Fruit fly (Drosophila melanogaster): Measurements from ENCODE around the gene fu.

The fu gene

dm6 chrX:18630990-18631389, 26.6 kb upstream of the fu start:
- TF ChIP-seq CG9948 (tag; optimal IDR thresholded peaks at IDR 0.05) (no peak), EcR (GFP tag; optimal IDR thresholded peaks at IDR 0.05) (no peak), Snoo (tag; optimal IDR thresholded peaks at IDR 0.05) (no peak), CG12605 (GFP tag; IDR thresholded peaks at IDR 0.05) (no peak), CG13204 (GFP tag; optimal IDR thresholded peaks at IDR 0.05) (no peak), CG14655 (GFP tag; optimal IDR thresholded peaks at IDR 0.05) (no peak)

- TF ChIP-seq CG17806 (tag; optimal IDR thresholded peaks at IDR 0.05) (no peak), Pif1A (GFP tag; optimal IDR thresholded peaks at IDR 0.05) (no peak), CG32121 (GFP tag; IDR thresholded peaks at IDR 0.05) (peak; percentile 61), Ets98B (GFP tag; IDR thresholded peaks at IDR 0.05) (peak; percentile 52; the same call in 1 of the 2 replicates), CG13204 (GFP tag; optimal IDR thresholded peaks at IDR 0.05) (no peak), D1 (tag; optimal IDR thresholded peaks at IDR 0.05) (no peak), CG12605 (GFP tag; IDR thresholded peaks at IDR 0.05) (peak; percentile 41; the same call in 1 of the 2 replicates), CG34367 (tag; optimal IDR thresholded peaks at IDR 0.05) (no peak), CG9948 (tag; optimal IDR thresholded peaks at IDR 0.05) (no peak), CG8159 (tag; optimal IDR thresholded peaks at IDR 0.05) (no peak), CG8301 (tag; optimal IDR thresholded peaks at IDR 0.05) (no peak), rn (GFP tag; IDR thresholded peaks at IDR 0.05) (no peak), Pif1B (GFP tag; optimal IDR thresholded peaks at IDR 0.05) (no peak), CG14655 (GFP tag; optimal IDR thresholded peaks at IDR 0.05) (no peak), fd96Ca (GFP tag; IDR thresholded peaks at IDR 0.05) (no peak), CG4496 (GFP tag; IDR thresholded peaks at IDR 0.05) (0 out of 3 replicates have a peak, but pooled peaks have one; percentile 54), Snoo (tag; optimal IDR thresholded peaks at IDR 0.05) (no peak), gl (tag; optimal IDR thresholded peaks at IDR 0.05) (no peak), CG15710 (tag; optimal IDR thresholded peaks at IDR 0.05) (no peak)
These were observed 22.8 kb upstream of the fu start, which contains the start of gene wgn for dm6 chrX:18634716-18635115. TSS of gene wgn (minus strand) at chrX:18634908.

dm6 chrX:18635118-18635552, 22.4 kb upstream of the fu start:
- peak; percentile 34; the same call in 1 of the 3 replicates for TF ChIP-seq CG4496 (GFP tag; IDR thresholded peaks at IDR 0.05)
- no peak for TF ChIP-seq rn (GFP tag; IDR thresholded peaks at IDR 0.05)

- TF ChIP-seq fd96Ca (GFP tag; IDR thresholded peaks at IDR 0.05) = no peak
- no peak for TF ChIP-seq CG32121 (GFP tag; IDR thresholded peaks at IDR 0.05)
- TF ChIP-seq Pif1A (GFP tag; optimal IDR thresholded peaks at IDR 0.05) = no peak
- TF ChIP-seq CG8301 (tag; optimal IDR thresholded peaks at IDR 0.05) = no peak
- TF ChIP-seq CG15710 (tag; optimal IDR thresholded peaks at IDR 0.05) = no peak
- TF ChIP-seq CG4496 (GFP tag; IDR thresholded peaks at IDR 0.05) = no peak
- no peak for TF ChIP-seq CG17806 (tag; optimal IDR thresholded peaks at IDR 0.05)
- TF ChIP-seq Ets98B (GFP tag; IDR thresholded peaks at IDR 0.05) = no peak
These were observed 21.1 kb upstream of the fu start for dm6 chrX:18636275-18636947.

dm6 chrX:18643057-18643656, 14.4 kb upstream of the fu start:
- TF ChIP-seq EcR (GFP tag; optimal IDR thresholded peaks at IDR 0.05) (no peak), CG13204 (GFP tag; optimal IDR thresholded peaks at IDR 0.05) (no peak), CG32121 (GFP tag; IDR thresholded peaks at IDR 0.05) (0 out of 2 replicates have a peak, but pooled peaks have one; percentile 16)

- peak; percentile 61 for TF ChIP-seq CG17806 (tag; optimal IDR thresholded peaks at IDR 0.05)
- TF ChIP-seq CG13204 (GFP tag; optimal IDR thresholded peaks at IDR 0.05) = peak; percentile 35
- no peak for TF ChIP-seq Pif1B (GFP tag; optimal IDR thresholded peaks at IDR 0.05)
- TF ChIP-seq CG12605 (GFP tag; IDR thresholded peaks at IDR 0.05) = no peak
- TF ChIP-seq fd96Ca (GFP tag; IDR thresholded peaks at IDR 0.05) = peak; percentile 66; the same call in 2 of the 3 replicates
- TF ChIP-seq D1 (tag; optimal IDR thresholded peaks at IDR 0.05) = no peak
- no peak for TF ChIP-seq CG32121 (GFP tag; IDR thresholded peaks at IDR 0.05)
- TF ChIP-seq Snoo (tag; optimal IDR thresholded peaks at IDR 0.05) = peak; percentile 72
- peak; percentile 75 for TF ChIP-seq CG8159 (tag; optimal IDR thresholded peaks at IDR 0.05)
- peak; percentile 56 for TF ChIP-seq Ets98B (GFP tag; IDR thresholded peaks at IDR 0.05)
- TF ChIP-seq gl (tag; optimal IDR thresholded peaks at IDR 0.05) = peak; percentile 5
- TF ChIP-seq CG4496 (GFP tag; IDR thresholded peaks at IDR 0.05) = no peak; the same call in none of the 3 replicates
- peak; percentile 74 for TF ChIP-seq CG15710 (tag; optimal IDR thresholded peaks at IDR 0.05)
- no peak for TF ChIP-seq rn (GFP tag; IDR thresholded peaks at IDR 0.05)
- peak; percentile 66 for TF ChIP-seq CG9948 (tag; optimal IDR thresholded peaks at IDR 0.05)
- peak; percentile 63 for TF ChIP-seq CG34367 (tag; optimal IDR thresholded peaks at IDR 0.05)
- TF ChIP-seq EcR (GFP tag; optimal IDR thresholded peaks at IDR 0.05) = no peak
- TF ChIP-seq CG10348 (GFP tag; IDR thresholded peaks at IDR 0.05) = no peak
- peak; percentile 78 for TF ChIP-seq CG14655 (GFP tag; optimal IDR thresholded peaks at IDR 0.05)
- peak; percentile 71 for TF ChIP-seq CG8301 (tag; optimal IDR thresholded peaks at IDR 0.05)
- TF ChIP-seq Pif1A (GFP tag; optimal IDR thresholded peaks at IDR 0.05) = no peak
These were observed 12.7 kb upstream of the fu start for dm6 chrX:18644890-18645289.

All from whole organism, pupa.